Fruit fly (Drosophila melanogaster): ENCODE data around the gene Ufd4.

DNA sequence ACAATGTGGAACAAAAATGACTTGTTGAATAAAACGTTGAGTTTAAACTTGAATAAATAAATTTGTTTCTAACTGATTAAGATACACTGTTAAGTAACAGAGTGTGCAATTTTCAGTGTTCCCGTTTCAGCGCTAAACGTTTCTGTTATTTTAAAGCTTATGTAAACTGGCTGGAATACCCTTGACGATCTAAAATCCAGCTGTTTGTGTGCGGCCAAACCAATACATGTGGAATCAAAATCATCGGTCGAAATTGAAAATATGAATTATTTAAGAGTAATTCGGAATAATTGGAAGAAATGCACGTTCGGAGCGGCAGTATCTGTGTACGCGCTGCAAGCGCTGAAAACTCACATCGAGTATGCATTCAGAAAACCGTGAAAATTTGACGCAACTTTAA, 22.3 kb downstream of the Ufd4 start, which contains the start of gene Mulk:
- TF ChIP-seq CTCF (optimal IDR thresholded peaks at IDR 0.05): no peak
- TF ChIP-seq CG8478 (optimal IDR thresholded peaks at IDR 0.05): no peak
